Worm (Caenorhabditis elegans): ENCODE measurements around the gene F54H12.8.

Gene F54H12.8

DNA sequence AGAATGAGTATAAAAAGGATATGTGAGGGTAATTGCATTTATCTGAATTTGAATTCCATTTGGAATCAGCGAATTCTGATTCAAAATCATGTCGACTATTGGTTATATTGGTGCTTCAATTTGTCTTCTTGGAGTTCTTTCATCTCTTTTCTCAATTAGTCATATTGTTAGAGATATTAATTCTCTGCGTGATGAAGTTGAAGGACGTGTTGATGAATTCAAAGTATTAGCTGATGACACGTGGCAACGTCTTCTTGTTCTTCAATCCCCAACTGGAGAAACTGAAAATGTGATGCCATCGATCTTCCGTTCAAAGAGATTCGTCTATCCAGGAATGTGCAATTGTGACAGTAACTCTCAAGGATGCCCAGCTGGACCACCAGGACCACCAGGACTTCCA lies 20.2 kb downstream of the F54H12.8 start, which contains the start of gene col-90:
Gene col-90 (plus strand): TSS at position 37 of the 400 bp plus-strand sequence.
- TF ChIP-seq hmg-4 (GFP tag; optimal IDR thresholded peaks at IDR 0.05): no peak
- TF ChIP-seq ets-7 (tag; optimal IDR thresholded peaks at IDR 0.05): no peak
- TF ChIP-seq tra-4 (tag; optimal IDR thresholded peaks at IDR 0.05): no peak
- no peak for TF ChIP-seq scrt-1 (GFP tag; IDR thresholded peaks at IDR 0.05)

DNA sequence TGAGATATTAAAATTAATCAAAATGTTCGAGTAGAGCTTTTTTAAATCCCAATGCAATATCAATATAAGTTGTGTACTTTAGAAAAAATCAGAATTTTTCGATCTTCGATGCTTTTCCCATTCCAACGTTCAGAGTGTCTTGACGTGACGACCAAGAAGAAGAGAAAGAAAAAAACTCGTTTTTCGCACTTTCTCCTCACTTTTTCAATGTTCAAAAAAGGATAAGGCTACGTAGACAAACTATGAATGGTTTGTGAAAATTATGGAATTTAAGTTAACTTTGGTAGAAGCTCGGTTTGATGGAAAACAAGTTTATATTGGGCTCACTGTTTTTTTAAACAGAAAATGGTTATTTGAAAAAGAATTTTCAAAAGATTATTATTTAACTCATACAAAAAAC lies 21.3 kb downstream of the F54H12.8 start:
- TF ChIP-seq hmbx-1 (tag; optimal IDR thresholded peaks at IDR 0.05) (no peak), B0310.2 (tag; optimal IDR thresholded peaks at IDR 0.05) (no peak), scrt-1 (GFP tag; IDR thresholded peaks at IDR 0.05) (no peak), flt-1 (GFP tag; IDR thresholded peaks at IDR 0.05) (no peak), tbx-37 (GFP tag; conservative IDR thresholded peaks at IDR 0.05) (no peak), ama-1 (optimal IDR thresholded peaks at IDR 0.05) (no peak), sea-1 (GFP tag; conservative IDR thresholded peaks at IDR 0.05) (no peak)

DNA sequence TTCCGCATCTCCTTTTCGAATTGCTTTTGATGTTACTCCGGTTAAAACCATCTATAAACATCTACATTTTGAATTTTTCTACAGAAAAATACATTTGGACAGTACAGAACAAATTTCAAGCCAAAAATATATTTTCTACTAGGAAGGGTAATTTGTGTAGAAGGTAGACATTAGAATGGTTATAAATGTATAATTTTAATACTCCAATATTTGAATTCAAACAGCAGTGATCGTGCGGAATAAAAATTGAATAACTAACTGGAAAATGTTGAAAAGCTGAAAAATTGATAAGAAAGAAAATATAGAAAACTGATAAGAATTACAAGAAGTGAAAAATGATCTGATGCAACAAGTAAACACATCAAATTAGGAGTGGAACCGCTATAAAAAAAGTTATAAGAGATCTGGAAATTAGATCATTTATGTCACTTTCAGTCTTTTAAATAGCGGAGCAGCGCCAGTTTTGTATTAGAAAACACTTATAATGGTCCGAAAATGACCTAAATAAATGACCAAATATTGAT lies 22.0 kb downstream of the F54H12.8 start, which contains the start of gene gsto-1:
Gene gsto-1 (minus strand): TSS at position 51 of the 524 bp plus-strand sequence.
- TF ChIP-seq tra-4 (tag; optimal IDR thresholded peaks at IDR 0.05) (no peak), ama-1 (optimal IDR thresholded peaks at IDR 0.05) (no peak), ceh-36 (tag; optimal IDR thresholded peaks at IDR 0.05) (no peak), sea-1 (GFP tag; conservative IDR thresholded peaks at IDR 0.05) (no peak), hnd-1 (tag; optimal IDR thresholded peaks at IDR 0.05) (no peak), ceh-13 (GFP tag; optimal IDR thresholded peaks at IDR 0.05) (no peak), F13C5.2 (tag; optimal IDR thresholded peaks at IDR 0.05) (no peak), flt-1 (GFP tag; IDR thresholded peaks at IDR 0.05) (no peak), scrt-1 (GFP tag; IDR thresholded peaks at IDR 0.05) (no peak), B0310.2 (tag; optimal IDR thresholded peaks at IDR 0.05) (no peak), tbx-11 (GFP tag; IDR thresholded peaks at IDR 0.05) (no peak), hmg-4 (GFP tag; optimal IDR thresholded peaks at IDR 0.05) (no peak)

DNA sequence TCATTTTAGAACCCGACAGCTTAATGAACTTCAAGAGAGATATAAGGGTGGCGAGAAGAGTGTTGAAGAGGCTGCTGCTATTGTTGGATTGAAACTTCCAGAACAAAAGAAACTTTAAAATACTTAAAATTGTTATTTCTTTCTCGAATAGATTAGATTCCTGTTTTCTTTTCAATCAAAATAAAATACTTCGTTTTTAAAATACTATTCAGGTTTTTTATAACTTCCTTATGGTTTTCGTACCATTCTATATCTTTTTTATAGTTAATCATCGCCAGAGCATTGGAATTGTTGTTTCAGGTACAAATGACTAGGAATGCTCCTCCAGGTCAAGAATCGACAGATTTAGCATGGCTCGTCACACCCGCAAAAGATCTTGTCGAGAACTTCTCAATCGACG lies 27.6 kb downstream of the F54H12.8 start, which contains the start of gene kle-2:
Gene kle-2 (plus strand): TSS at position 301 of the 400 bp plus-strand sequence.
- TF ChIP-seq aly-1 (tag; optimal IDR thresholded peaks at IDR 0.05): no peak
- TF ChIP-seq tbx-37 (GFP tag; conservative IDR thresholded peaks at IDR 0.05): no peak
- no peak for TF ChIP-seq pes-1 (GFP tag; IDR thresholded peaks at IDR 0.05)
- no peak for TF ChIP-seq hnd-1 (tag; optimal IDR thresholded peaks at IDR 0.05)
- TF ChIP-seq hmbx-1 (tag; optimal IDR thresholded peaks at IDR 0.05): no peak
- TF ChIP-seq scrt-1 (GFP tag; IDR thresholded peaks at IDR 0.05): no peak
- no peak for TF ChIP-seq F13C5.2 (tag; optimal IDR thresholded peaks at IDR 0.05)

- TF ChIP-seq hmg-4 (GFP tag; optimal IDR thresholded peaks at IDR 0.05) (no peak), B0310.2 (tag; optimal IDR thresholded peaks at IDR 0.05) (no peak), pes-1 (GFP tag; IDR thresholded peaks at IDR 0.05) (no peak), ets-7 (tag; optimal IDR thresholded peaks at IDR 0.05) (no peak)
Observed at ce11 chrIII:7940819-7941218, 28.2 kb downstream of the F54H12.8 start, which contains the start of gene C29E4.12. Gene C29E4.12, plus strand, starts transcription at chrIII:7941151.

DNA sequence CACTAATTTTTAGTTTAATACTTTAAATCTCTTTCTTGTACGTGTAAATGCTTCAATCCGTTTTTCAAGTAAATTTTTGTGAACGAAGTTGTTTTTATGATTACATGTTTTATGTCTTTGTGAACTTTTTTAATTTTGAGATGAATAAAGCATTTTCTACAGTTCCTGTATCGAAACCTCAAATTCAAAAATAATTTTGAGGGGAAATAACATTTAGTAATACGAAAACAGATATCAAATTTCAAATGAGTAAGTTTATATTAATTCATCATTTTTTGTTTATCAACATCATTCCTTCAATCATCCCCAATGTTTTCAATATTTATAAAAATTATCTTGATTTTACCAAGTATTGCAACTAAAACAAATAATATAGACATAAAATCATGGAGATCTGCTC lies 31.5 kb downstream of the F54H12.8 start, which contains the start of gene C29E4.10:
Gene C29E4.10 (plus strand): TSS at position 301 of the 400 bp plus-strand sequence.
- TF ChIP-seq scrt-1 (GFP tag; IDR thresholded peaks at IDR 0.05) (no peak), tbx-37 (GFP tag; conservative IDR thresholded peaks at IDR 0.05) (no peak), tra-4 (tag; optimal IDR thresholded peaks at IDR 0.05) (no peak)

- TF ChIP-seq sea-1 (GFP tag; conservative IDR thresholded peaks at IDR 0.05) (no peak), F13C5.2 (tag; optimal IDR thresholded peaks at IDR 0.05) (no peak), hmg-4 (GFP tag; optimal IDR thresholded peaks at IDR 0.05) (no peak), ceh-36 (tag; optimal IDR thresholded peaks at IDR 0.05) (no peak), B0310.2 (tag; optimal IDR thresholded peaks at IDR 0.05) (no peak), ama-1 (optimal IDR thresholded peaks at IDR 0.05) (no peak)
Observed at ce11 chrIII:7933235-7933634, 35.8 kb downstream of the F54H12.8 start, which contains the start of gene ran-2. Gene ran-2, plus strand, starts transcription at chrIII:7933535.

DNA sequence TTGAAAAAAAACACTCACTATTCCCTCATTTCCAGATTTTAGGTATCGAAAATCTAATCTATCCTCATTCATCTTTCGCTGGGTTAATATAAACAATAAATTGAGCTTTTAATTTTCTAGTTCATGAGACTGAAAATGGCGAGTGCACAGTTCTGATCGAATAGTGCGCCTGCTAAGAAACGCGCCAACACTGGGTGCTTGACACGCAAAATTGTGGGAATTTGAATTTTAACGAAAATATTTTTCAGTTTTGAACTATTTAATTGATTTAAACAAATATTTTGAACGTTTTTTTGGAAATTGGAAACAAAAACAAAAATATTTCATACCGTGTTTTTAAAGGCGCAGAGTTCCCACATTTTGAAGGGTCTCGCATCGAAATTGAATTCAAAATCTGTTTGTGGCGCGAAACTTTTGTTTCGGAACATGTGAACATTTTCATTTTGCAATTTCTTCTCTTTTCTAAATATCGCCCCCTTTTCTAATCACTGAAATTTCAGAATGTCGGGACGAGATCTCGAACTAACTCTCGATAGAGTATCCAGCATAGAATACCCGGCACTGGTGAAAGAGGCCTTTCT lies 40.4 kb downstream of the F54H12.8 start, which contains the start of the genes C29E4.13 and npp-15:
Gene C29E4.13 (minus strand): TSS at position 169 of the 581 bp plus-strand sequence.
Gene npp-15 (plus strand): TSS at position 495 of the 581 bp plus-strand sequence.
- TF ChIP-seq aly-1 (tag; optimal IDR thresholded peaks at IDR 0.05): no peak

ce11 chrIII:7925968-7926367 lies 43.1 kb downstream of the F54H12.8 start:
- TF ChIP-seq tra-4 (tag; optimal IDR thresholded peaks at IDR 0.05): no peak
- TF ChIP-seq scrt-1 (GFP tag; IDR thresholded peaks at IDR 0.05): no peak
- TF ChIP-seq hnd-1 (tag; optimal IDR thresholded peaks at IDR 0.05): no peak
- TF ChIP-seq tbx-37 (GFP tag; conservative IDR thresholded peaks at IDR 0.05): no peak
- TF ChIP-seq hmg-4 (GFP tag; optimal IDR thresholded peaks at IDR 0.05): no peak

Measured in whole organism, early embryonic.